Worm (Caenorhabditis elegans) whole organism, early embryonic: ENCODE data around the gene M163.1.

Experiments
- F13C5.2 ChIP-seq: sonication (generic microtip); optimal IDR thresholded peaks from 2 replicates; lab custom pipeline; 2017; ENCODE audit warnings: mild to moderate bottlenecking, missing genetic modification characterization, inconsistent platforms, missing compliant biosample characterization
- ama-1 ChIP-seq: fragments of 150-350 bp; optimal IDR thresholded peaks from 2 replicates; lab custom pipeline; 2014
- flt-1 ChIP-seq: fragments of 200-800 bp; sonication (Bioruptor generic); IDR thresholded peaks from 2 replicates; pipeline ENCODE4 v1.3.6; 2022; ENCODE audit warnings: missing genetic modification characterization, missing compliant biosample characterization
- sea-1 ChIP-seq: fragments of 200-800 bp; sonication (Bioruptor generic); conservative IDR thresholded peaks from 2 replicates; pipeline ENCODE4 v1.3.6; 2022; ENCODE audit warnings: missing genetic modification characterization, missing compliant biosample characterization
- tbx-11 ChIP-seq: fragments of 200-800 bp; sonication (Bioruptor generic); IDR thresholded peaks from 2 replicates; pipeline ENCODE4 v1.3.6; 2022; ENCODE audit warnings: missing genetic modification characterization, missing compliant biosample characterization

DNA sequence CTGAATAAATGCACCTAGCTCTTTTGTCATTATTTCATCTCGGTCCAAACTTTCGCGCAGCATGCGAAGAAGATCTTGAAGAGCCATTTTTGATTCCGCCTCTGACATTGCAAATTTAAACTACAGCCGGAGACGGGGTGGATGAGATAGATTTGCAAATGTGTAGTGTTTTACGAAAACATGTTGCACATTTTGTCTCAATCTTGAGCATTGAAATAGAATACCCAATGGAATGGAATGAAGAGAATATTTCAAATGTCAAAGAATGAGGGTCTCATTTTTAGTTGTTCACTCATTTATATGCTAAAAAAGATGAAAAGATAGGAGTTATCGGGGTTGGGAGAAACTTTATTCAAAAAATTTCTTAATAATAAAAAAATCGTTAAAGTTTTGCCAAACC lies 48.2 kb downstream of the M163.1 start, which contains the start of gene Y66C5A.1:
- TF ChIP-seq sea-1 (GFP tag; lab: Robert Waterston, UW) (no peak), flt-1 (GFP tag; lab: Robert Waterston, UW) (no peak), ama-1 (lab: Kevin White, UChicago) (no peak), tbx-11 (GFP tag; lab: Robert Waterston, UW) (no peak), F13C5.2 (tag; lab: Kevin White, UChicago) (no peak)
